Worm (Caenorhabditis elegans) whole organism, L4 larva: Measurements from ENCODE around the gene skpt-1.

Experiments
- ceh-82 ChIP-seq: sonication (generic microtip); optimal IDR thresholded peaks from 2 replicates; lab custom pipeline; 2017; ENCODE audit warnings: missing biosample characterization, missing genetic modification characterization
- gei-8 ChIP-seq: fragments of 200-800 bp; sonication (Bioruptor generic); optimal IDR thresholded peaks from 2 replicates; lab custom pipeline; 2018; ENCODE audit warnings: mild to moderate bottlenecking, missing genetic modification characterization, missing compliant biosample characterization
- lin-1 ChIP-seq: fragments of 200-800 bp; sonication (Bioruptor generic); IDR thresholded peaks from 2 replicates; pipeline ENCODE4 v1.3.6; 2022; ENCODE audit warnings: missing genetic modification reagents, missing genetic modification characterization, missing compliant biosample characterization
- lin-13 ChIP-seq: fragments of 150-350 bp; optimal IDR thresholded peaks from 2 replicates; lab custom pipeline; 2014; ENCODE audit warnings: missing biosample characterization, missing genetic modification reagents, missing genetic modification characterization
- nhr-28 ChIP-seq: fragments of 150-350 bp; optimal IDR thresholded peaks from 2 replicates; lab custom pipeline; 2014; ENCODE audit warnings: missing biosample characterization, missing genetic modification characterization
- pha-4 ChIP-seq, 2 experiments: fragments of 150-350 bp in 1 of 2; fragments of 200-800 bp in 1 of 2; sonication (Bioruptor generic) in 1 of 2; IDR thresholded peaks in 1 of 2; optimal IDR thresholded peaks in 1 of 2; 2 replicates each; pipeline versions ENCODE4 v1.3.6 to Lab custom; 2014 to 2022; ENCODE audit warnings: missing genetic modification characterization in 2 of 2, missing genetic modification reagents in 2 of 2, missing biosample characterization in 1 of 2, missing compliant biosample characterization in 1 of 2
- unc-62 ChIP-seq, 3 experiments: fragments of 150-350 bp in 1 of 3; sonication (generic microtip); optimal IDR thresholded peaks in 2 of 3; peaks in 1 of 3; 1 replicate in 1 of 3; 2 replicates in 2 of 3; lab custom pipeline; 2014 to 2017; ENCODE audit warnings: missing biosample characterization in 3 of 3, missing genetic modification characterization in 3 of 3, missing genetic modification reagents in 3 of 3, missing genotype in 1 of 3
- zfp-2 ChIP-seq: sonication (generic microtip); optimal IDR thresholded peaks from 2 replicates; lab custom pipeline; 2016; ENCODE audit warnings: mild to moderate bottlenecking, missing genetic modification characterization, missing compliant biosample characterization

DNA sequence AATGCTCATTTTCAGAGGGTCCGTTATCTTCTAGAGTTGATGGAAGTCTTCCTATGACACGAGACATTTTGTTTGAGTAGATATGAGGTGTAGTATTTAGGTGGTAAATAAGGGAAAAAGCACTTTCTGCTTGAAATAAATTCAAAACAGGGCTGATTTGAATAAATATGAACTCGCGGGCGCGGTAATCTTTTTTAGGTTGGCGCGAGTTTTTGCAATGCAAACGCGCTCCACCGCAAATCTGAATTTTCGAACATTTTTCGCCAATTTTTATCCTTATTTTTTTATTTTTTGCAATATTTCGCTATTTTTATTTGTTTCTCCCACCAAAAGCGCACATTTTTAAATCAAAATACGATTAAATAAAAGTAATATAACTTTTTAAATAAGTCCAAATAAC, at the start of gene skpt-1:
- TF ChIP-seq unc-62 (GFP tag; optimal IDR thresholded peaks at IDR 0.05 in 1 of 2; lab: Kevin White, UChicago) (no peak), unc-62 (tag; optimal IDR thresholded peaks at IDR 0.05; lab: Kevin White, UChicago) (no peak), gei-8 (GFP tag; lab: Kevin White, UChicago) (no peak), nhr-28 (no peak), zfp-2 (tag; lab: Kevin White, UChicago) (no peak), ceh-82 (tag; lab: Kevin White, UChicago) (no peak), lin-1 (GFP tag; lab: Robert Waterston, UW) (no peak), pha-4 (GFP tag; IDR thresholded peaks at IDR 0.05; lab: Robert Waterston, UW) (no peak), pha-4 (tag; optimal IDR thresholded peaks at IDR 0.05; lab: Kevin White, UChicago) (no peak), lin-13 (GFP tag; lab: Kevin White, UChicago) (no peak)
